Worm (Caenorhabditis elegans) whole organism, young adult: Measurements from ENCODE around the gene F38A5.2.

ENCODE experiments used
- B0261.1 ChIP-seq: sonication (generic microtip); optimal IDR thresholded peaks from 2 replicates; lab custom pipeline; 2016; ENCODE audit warnings: mild to moderate bottlenecking, missing genetic modification characterization, moderate library complexity, missing compliant biosample characterization
- B0336.3 ChIP-seq: fragments of 200-800 bp; sonication (Bioruptor generic); IDR thresholded peaks from 2 replicates; pipeline ENCODE4 v1.3.6; 2022; ENCODE audit warnings: missing genetic modification characterization, missing compliant biosample characterization
- D2030.7 ChIP-seq: fragments of 200-800 bp; sonication (Bioruptor generic); IDR thresholded peaks from 2 replicates; pipeline ENCODE4 v1.3.6; 2022; ENCODE audit warnings: missing genetic modification reagents, missing genetic modification characterization, missing compliant biosample characterization
- F23B12.7 ChIP-seq: sonication (generic microtip); optimal IDR thresholded peaks from 2 replicates; lab custom pipeline; 2017; ENCODE audit warnings: missing genetic modification characterization, mild to moderate bottlenecking, missing compliant biosample characterization, antibody characterized with exemption, moderate library complexity; ENCODE audit not compliant: insufficient read depth
- F39B2.1 ChIP-seq: fragments of 200-800 bp; sonication (Bioruptor generic); IDR thresholded peaks from 2 replicates; pipeline ENCODE4 v1.3.6; 2022; ENCODE audit warnings: missing genetic modification reagents, missing genetic modification characterization, missing compliant biosample characterization
- F55B11.4 ChIP-seq: sonication (generic microtip); optimal IDR thresholded peaks from 2 replicates; lab custom pipeline; 2016; ENCODE audit warnings: missing compliant biosample characterization, missing genetic modification characterization, borderline replicate concordance; ENCODE audit not compliant: insufficient read depth
- F57A8.1 ChIP-seq: fragments of 200-800 bp; sonication (Bioruptor generic); optimal IDR thresholded peaks from 2 replicates; lab custom pipeline; 2018; ENCODE audit warnings: mild to moderate bottlenecking, missing genetic modification characterization, moderate library complexity, missing compliant biosample characterization
- K12H6.12 ChIP-seq: fragments of 200-800 bp; sonication (Bioruptor generic); optimal IDR thresholded peaks from 2 replicates; lab custom pipeline; 2018; ENCODE audit warnings: mild to moderate bottlenecking, missing genetic modification characterization, missing compliant biosample characterization
- T07F8.4 ChIP-seq: sonication (generic microtip); optimal IDR thresholded peaks from 2 replicates; lab custom pipeline; 2016; ENCODE audit warnings: mild to moderate bottlenecking, missing genetic modification characterization, moderate library complexity, missing compliant biosample characterization
- Y53G8AR.9 ChIP-seq: fragments of 200-800 bp; sonication (Bioruptor generic); conservative IDR thresholded peaks from 2 replicates; pipeline ENCODE4 v1.3.6; 2022; ENCODE audit warnings: missing genetic modification reagents, missing genetic modification characterization, missing compliant biosample characterization
- Y67H2A.10 ChIP-seq: fragments of 200-800 bp; sonication (Bioruptor generic); conservative IDR thresholded peaks from 2 replicates; pipeline ENCODE4 v1.3.6; 2022; ENCODE audit warnings: missing genetic modification reagents, missing genetic modification characterization, missing compliant biosample characterization
- Y79H2A.3 ChIP-seq: fragments of 200-800 bp; sonication (Bioruptor generic); conservative IDR thresholded peaks from 2 replicates; pipeline ENCODE4 v1.3.6; 2022; ENCODE audit warnings: missing genetic modification reagents, missing genetic modification characterization, missing compliant biosample characterization
- Y95B8A.8 ChIP-seq: fragments of 200-800 bp; sonication (Bioruptor generic); IDR thresholded peaks from 2 replicates; pipeline ENCODE4 v1.3.6; 2022; ENCODE audit warnings: missing genetic modification reagents, missing genetic modification characterization, missing compliant biosample characterization
- ZK185.1 ChIP-seq: sonication (generic microtip); optimal IDR thresholded peaks from 2 replicates; lab custom pipeline; 2016; ENCODE audit warnings: mild to moderate bottlenecking, missing genetic modification characterization, missing compliant biosample characterization; ENCODE audit not compliant: poor library complexity, severe bottlenecking
- aptf-2 ChIP-seq: fragments of 200-800 bp; sonication (Bioruptor generic); conservative IDR thresholded peaks from 2 replicates; pipeline ENCODE4 v1.3.6; 2022; ENCODE audit warnings: missing genetic modification reagents, missing genetic modification characterization, missing compliant biosample characterization
- aptf-3 ChIP-seq: fragments of 200-800 bp; sonication (Bioruptor generic); IDR thresholded peaks from 2 replicates; pipeline ENCODE4 v1.3.6; 2022; ENCODE audit warnings: missing genetic modification characterization, missing compliant biosample characterization
- atf-7 ChIP-seq: sonication (generic microtip); optimal IDR thresholded peaks from 2 replicates; lab custom pipeline; 2017; ENCODE audit warnings: mild to moderate bottlenecking, missing genetic modification characterization, missing compliant biosample characterization
- attf-5 ChIP-seq: fragments of 200-800 bp; sonication (Bioruptor generic); optimal IDR thresholded peaks from 2 replicates; lab custom pipeline; 2018; ENCODE audit warnings: mild to moderate bottlenecking, missing genetic modification characterization, missing compliant biosample characterization
- attf-6 ChIP-seq: fragments of 200-800 bp; sonication (Bioruptor generic); IDR thresholded peaks from 2 replicates; pipeline ENCODE4 v1.3.6; 2022; ENCODE audit warnings: missing genetic modification reagents, missing genetic modification characterization, missing compliant biosample characterization
- bed-2 ChIP-seq: fragments of 200-800 bp; sonication (Bioruptor generic); IDR thresholded peaks from 2 replicates; pipeline ENCODE4 v1.3.6; 2022; ENCODE audit warnings: missing genetic modification reagents, missing genetic modification characterization, missing compliant biosample characterization
- cebp-1 ChIP-seq, 2 experiments: fragments of 200-800 bp in 1 of 2; sonication (Bioruptor generic) in 1 of 2; sonication (generic microtip) in 1 of 2; IDR thresholded peaks in 1 of 2; optimal IDR thresholded peaks in 1 of 2; 2 replicates each; pipeline versions ENCODE4 v1.3.6 to Lab custom; 2017 to 2022; ENCODE audit warnings: missing compliant biosample characterization in 2 of 2, missing genetic modification characterization in 2 of 2, mild to moderate bottlenecking in 1 of 2, missing genetic modification reagents in 1 of 2, moderate library complexity in 1 of 2
- ceh-40 ChIP-seq: fragments of 200-800 bp; sonication (Bioruptor generic); IDR thresholded peaks from 2 replicates; pipeline ENCODE4 v1.3.6; 2022; ENCODE audit warnings: missing genetic modification characterization, missing compliant biosample characterization
- ceh-58 ChIP-seq: fragments of 200-800 bp; sonication (Bioruptor generic); IDR thresholded peaks from 2 replicates; pipeline ENCODE4 v1.3.6; 2022; ENCODE audit warnings: missing genetic modification characterization, missing compliant biosample characterization
- ceh-79 ChIP-seq: sonication (generic microtip); optimal IDR thresholded peaks from 2 replicates; lab custom pipeline; 2017; ENCODE audit warnings: mild to moderate bottlenecking, missing genetic modification characterization, missing compliant biosample characterization
- die-1 ChIP-seq: sonication (generic microtip); optimal IDR thresholded peaks from 2 replicates; lab custom pipeline; 2016; ENCODE audit warnings: missing genotype, mild to moderate bottlenecking, missing genetic modification characterization, missing compliant biosample characterization
- dox-1 ChIP-seq: fragments of 200-800 bp; sonication (Bioruptor generic); IDR thresholded peaks from 2 replicates; pipeline ENCODE4 v1.3.6; 2022; ENCODE audit warnings: missing genetic modification reagents, missing genetic modification characterization, missing compliant biosample characterization
- dpff-1 ChIP-seq: sonication (generic microtip); optimal IDR thresholded peaks from 2 replicates; lab custom pipeline; 2017; ENCODE audit warnings: mild to moderate bottlenecking, missing genetic modification characterization, missing compliant biosample characterization
- efl-1 ChIP-seq: fragments of 150-350 bp; optimal IDR thresholded peaks from 2 replicates; lab custom pipeline; 2014; ENCODE audit warnings: missing biosample characterization, missing genetic modification reagents, missing genetic modification characterization
- egl-44 ChIP-seq: fragments of 200-800 bp; sonication (Bioruptor generic); IDR thresholded peaks from 2 replicates; pipeline ENCODE4 v1.3.6; 2022; ENCODE audit warnings: missing genetic modification reagents, missing genetic modification characterization, missing compliant biosample characterization
- fkh-3 ChIP-seq: sonication (generic microtip); optimal IDR thresholded peaks from 2 replicates; lab custom pipeline; 2016; ENCODE audit warnings: mild to moderate bottlenecking, missing genetic modification characterization, missing compliant biosample characterization
- him-1 ChIP-seq: sonication (generic microtip); optimal IDR thresholded peaks from 2 replicates; lab custom pipeline; 2016; ENCODE audit warnings: missing genotype, missing genetic modification reagents, missing genetic modification characterization, missing compliant biosample characterization
- hlh-26 ChIP-seq: fragments of 200-800 bp; sonication (Bioruptor generic); conservative IDR thresholded peaks from 2 replicates; pipeline ENCODE4 v1.3.6; 2022; ENCODE audit warnings: missing genetic modification reagents, missing genetic modification characterization, missing compliant biosample characterization
- hmg-1.2 ChIP-seq: fragments of 200-800 bp; sonication (Bioruptor generic); IDR thresholded peaks from 2 replicates; pipeline ENCODE4 v1.3.6; 2022; ENCODE audit warnings: missing genetic modification reagents, missing genetic modification characterization, missing compliant biosample characterization
- hmg-20 ChIP-seq: fragments of 200-800 bp; sonication (Bioruptor generic); IDR thresholded peaks from 2 replicates; pipeline ENCODE4 v1.3.6; 2022; ENCODE audit warnings: missing genetic modification reagents, missing genetic modification characterization, missing compliant biosample characterization
- hsf-1 ChIP-seq: fragments of 200-800 bp; sonication (Bioruptor generic); IDR thresholded peaks from 2 replicates; pipeline ENCODE4 v1.3.6; 2022; ENCODE audit warnings: missing genetic modification reagents, missing genetic modification characterization, missing compliant biosample characterization
- lag-1 ChIP-seq: fragments of 200-800 bp; sonication (Bioruptor generic); IDR thresholded peaks from 2 replicates; pipeline ENCODE4 v1.3.6; 2022; ENCODE audit warnings: missing genetic modification reagents, missing genetic modification characterization, missing compliant biosample characterization
- let-526 ChIP-seq: fragments of 200-800 bp; sonication (Bioruptor generic); IDR thresholded peaks from 2 replicates; pipeline ENCODE4 v1.3.6; 2022; ENCODE audit warnings: missing genetic modification reagents, missing genetic modification characterization, missing compliant biosample characterization
- lin-35 ChIP-seq, 3 experiments: fragments of 150-350 bp in 2 of 3; sonication (generic microtip) in 1 of 3; optimal IDR thresholded peaks; 2 replicates each; lab custom pipeline; 2014 to 2018; ENCODE audit warnings: missing biosample characterization in 3 of 3, missing genetic modification characterization in 3 of 3, missing genetic modification reagents in 3 of 3
- lin-54 ChIP-seq: fragments of 200-800 bp; sonication (Bioruptor generic); optimal IDR thresholded peaks from 2 replicates; lab custom pipeline; 2018; ENCODE audit warnings: mild to moderate bottlenecking, missing genetic modification characterization, missing compliant biosample characterization
- madf-6 ChIP-seq: fragments of 200-800 bp; sonication (Bioruptor generic); IDR thresholded peaks from 2 replicates; pipeline ENCODE4 v1.3.6; 2022; ENCODE audit warnings: missing genetic modification reagents, missing genetic modification characterization, missing compliant biosample characterization
- nfyb-1 ChIP-seq: fragments of 200-800 bp; sonication (Bioruptor generic); IDR thresholded peaks from 2 replicates; pipeline ENCODE4 v1.3.6; 2022; ENCODE audit warnings: missing genetic modification reagents, missing genetic modification characterization, missing compliant biosample characterization
- nhr-120 ChIP-seq: fragments of 200-800 bp; sonication (Bioruptor generic); IDR thresholded peaks from 2 replicates; pipeline ENCODE4 v1.3.6; 2022; ENCODE audit warnings: missing genetic modification characterization, missing compliant biosample characterization
- nhr-179 ChIP-seq: sonication (generic microtip); optimal IDR thresholded peaks from 2 replicates; lab custom pipeline; 2016; ENCODE audit warnings: mild to moderate bottlenecking, missing genetic modification characterization, missing compliant biosample characterization
- nhr-27 ChIP-seq: fragments of 200-800 bp; sonication (Bioruptor generic); optimal IDR thresholded peaks from 2 replicates; lab custom pipeline; 2018; ENCODE audit warnings: mild to moderate bottlenecking, missing genetic modification characterization, moderate library complexity, missing compliant biosample characterization
- nhr-90 ChIP-seq: sonication (generic microtip); optimal IDR thresholded peaks from 2 replicates; lab custom pipeline; 2016; ENCODE audit warnings: missing genotype, mild to moderate bottlenecking, missing genetic modification characterization, missing compliant biosample characterization
- unc-130 ChIP-seq: sonication (generic microtip); optimal IDR thresholded peaks from 2 replicates; lab custom pipeline; 2016; ENCODE audit warnings: missing genetic modification reagents, missing genetic modification characterization, missing compliant biosample characterization
- unc-62 ChIP-seq: fragments of 150-350 bp; optimal IDR thresholded peaks from 2 replicates; lab custom pipeline; 2014; ENCODE audit warnings: missing biosample characterization, missing genetic modification reagents, missing genetic modification characterization

The F38A5.2 gene

ce11 chrIV:6552036-6552435, 33.2 kb downstream of the F38A5.2 start (continued):
- TF ChIP-seq dpff-1 (tag; lab: Kevin White, UChicago) (no peak), F23B12.7 (no peak), K12H6.12 (tag; lab: Kevin White, UChicago) (no peak), B0261.1 (tag; lab: Kevin White, UChicago) (no peak), hlh-26 (GFP tag; lab: Robert Waterston, UW) (no peak), nhr-120 (GFP tag; lab: Robert Waterston, UW) (no peak), fkh-3 (tag; lab: Kevin White, UChicago) (no peak), hsf-1 (0 out of 2 replicates have a peak, but pooled peaks have one; percentile 10), hmg-20 (no peak), lin-54 (no peak), him-1 (tag; lab: Kevin White, UChicago) (no peak), dox-1 (GFP tag; lab: Robert Waterston, UW) (no peak), let-526 (GFP tag; lab: Robert Waterston, UW) (no peak), hmg-1.2 (GFP tag; lab: Robert Waterston, UW) (0 out of 2 replicates have a peak, but pooled peaks have one; percentile 12), attf-6 (GFP tag; lab: Robert Waterston, UW) (no peak), aptf-3 (GFP tag; lab: Robert Waterston, UW) (no peak), T07F8.4 (no peak), bed-2 (GFP tag; lab: Robert Waterston, UW) (no peak), efl-1 (GFP tag; lab: Kevin White, UChicago) (no peak), lag-1 (GFP tag; lab: Robert Waterston, UW) (no peak), aptf-2 (GFP tag; lab: Robert Waterston, UW) (no peak), B0336.3 (GFP tag; lab: Robert Waterston, UW) (peak; percentile 48; the same call in 1 of the 2 replicates), ceh-79 (tag; lab: Kevin White, UChicago) (no peak), die-1 (tag; lab: Kevin White, UChicago) (no peak), nfyb-1 (0 out of 2 replicates have a peak, but pooled peaks have one; percentile 7), F57A8.1 (no peak), attf-5 (GFP tag; lab: Kevin White, UChicago) (no peak), cebp-1 (GFP tag; IDR thresholded peaks at IDR 0.05; lab: Robert Waterston, UW) (no peak), cebp-1 (tag; optimal IDR thresholded peaks at IDR 0.05; lab: Kevin White, UChicago) (peak; percentile 27), madf-6 (GFP tag; lab: Robert Waterston, UW) (0 out of 2 replicates have a peak, but pooled peaks have one; percentile 29), nhr-179 (tag; lab: Kevin White, UChicago) (no peak), atf-7 (tag; lab: Kevin White, UChicago) (no peak), Y53G8AR.9 (GFP tag; lab: Robert Waterston, UW) (0 out of 2 replicates have a peak, but pooled peaks have one; percentile 23), egl-44 (GFP tag; lab: Robert Waterston, UW) (no peak), nhr-27 (no peak), unc-130 (GFP tag; lab: Kevin White, UChicago) (no peak), D2030.7 (no peak), Y79H2A.3 (GFP tag; lab: Robert Waterston, UW) (no peak), F55B11.4 (tag; lab: Kevin White, UChicago) (no peak), unc-62 (GFP tag; lab: Kevin White, UChicago) (no peak), Y67H2A.10 (GFP tag; lab: Robert Waterston, UW) (no peak), F39B2.1 (no peak), lin-35 (GFP tag; optimal IDR thresholded peaks at IDR 0.05; lab: Kevin White, UChicago) (no peak), ceh-58 (GFP tag; lab: Robert Waterston, UW) (no peak), ceh-40 (GFP tag; lab: Robert Waterston, UW) (no peak), ZK185.1 (tag; lab: Kevin White, UChicago) (no peak), Y95B8A.8 (0 out of 2 replicates have a peak, but pooled peaks have one; percentile 22), nhr-90 (no peak)
